Worm (Caenorhabditis elegans) whole organism, L2 larva: Measurements from ENCODE around the gene srh-298.

Source experiments
- F13H6.1 ChIP-seq: sonication (generic microtip); optimal IDR thresholded peaks from 2 replicates; lab custom pipeline; 2016; ENCODE audit warnings: missing genetic modification characterization, missing compliant biosample characterization
- R02D3.7 ChIP-seq: fragments of 150-350 bp; optimal IDR thresholded peaks from 2 replicates; lab custom pipeline; 2014; ENCODE audit warnings: missing biosample characterization, missing genetic modification characterization
- ZK546.5 ChIP-seq: sonication (generic microtip); optimal IDR thresholded peaks from 2 replicates; lab custom pipeline; 2017; ENCODE audit warnings: missing biosample characterization, missing genetic modification characterization
- alr-1 ChIP-seq: fragments of 150-350 bp; optimal IDR thresholded peaks from 2 replicates; lab custom pipeline; 2014; ENCODE audit warnings: missing biosample characterization, missing genetic modification characterization
- aly-2 ChIP-seq: fragments of 150-350 bp; optimal IDR thresholded peaks from 2 replicates; lab custom pipeline; 2014; ENCODE audit warnings: missing biosample characterization, missing genetic modification characterization
- blmp-1 ChIP-seq: sonication (generic microtip); optimal IDR thresholded peaks from 2 replicates; lab custom pipeline; 2017; ENCODE audit warnings: missing genetic modification characterization, mild to moderate bottlenecking, missing compliant biosample characterization, antibody characterized with exemption, moderate library complexity; ENCODE audit not compliant: insufficient read depth
- ceh-16 ChIP-seq: fragments of 150-350 bp; optimal IDR thresholded peaks from 2 replicates; lab custom pipeline; 2014; ENCODE audit warnings: missing biosample characterization, missing genetic modification characterization
- ceh-82 ChIP-seq: fragments of 150-350 bp; optimal IDR thresholded peaks from 2 replicates; lab custom pipeline; 2014; ENCODE audit warnings: missing biosample characterization, missing genetic modification characterization
- crh-2 ChIP-seq: sonication (generic microtip); optimal IDR thresholded peaks from 2 replicates; lab custom pipeline; 2017; ENCODE audit warnings: missing biosample characterization, missing genetic modification characterization
- dmd-4 ChIP-seq: sonication (generic microtip); optimal IDR thresholded peaks from 2 replicates; lab custom pipeline; 2017; ENCODE audit warnings: missing biosample characterization, missing genetic modification characterization
- egl-27 ChIP-seq: sonication (generic microtip); optimal IDR thresholded peaks from 3 replicates; lab custom pipeline; 2017; ENCODE audit warnings: missing biosample characterization, missing genetic modification reagents, missing genetic modification characterization
- elt-1 ChIP-seq: fragments of 150-350 bp; optimal IDR thresholded peaks from 2 replicates; lab custom pipeline; 2014; ENCODE audit warnings: missing biosample characterization, missing genetic modification characterization
- fos-1 ChIP-seq: fragments of 150-350 bp; optimal IDR thresholded peaks from 2 replicates; lab custom pipeline; 2014; ENCODE audit warnings: missing biosample characterization, missing genetic modification characterization
- gmeb-1 ChIP-seq: fragments of 150-350 bp; optimal IDR thresholded peaks from 2 replicates; lab custom pipeline; 2014; ENCODE audit warnings: missing biosample characterization, missing genetic modification characterization
- lin-13 ChIP-seq: fragments of 150-350 bp; optimal IDR thresholded peaks from 2 replicates; lab custom pipeline; 2014; ENCODE audit warnings: missing biosample characterization, missing genetic modification reagents, missing genetic modification characterization
- mab-5 ChIP-seq: fragments of 150-350 bp; optimal IDR thresholded peaks from 2 replicates; lab custom pipeline; 2014; ENCODE audit warnings: missing biosample characterization, missing genetic modification characterization
- mdl-1 ChIP-seq, 2 experiments: fragments of 150-350 bp in 1 of 2; sonication (generic microtip) in 1 of 2; optimal IDR thresholded peaks; 2 replicates each; lab custom pipeline; 2017; ENCODE audit warnings: missing biosample characterization in 2 of 2, missing genetic modification characterization in 2 of 2
- nhr-10 ChIP-seq: sonication (generic microtip); optimal IDR thresholded peaks from 2 replicates; lab custom pipeline; 2017; ENCODE audit warnings: missing biosample characterization, missing genetic modification characterization
- nhr-11 ChIP-seq: fragments of 150-350 bp; optimal IDR thresholded peaks from 2 replicates; lab custom pipeline; 2014; ENCODE audit warnings: missing biosample characterization, missing genetic modification characterization
- nhr-12 ChIP-seq: fragments of 150-350 bp; optimal IDR thresholded peaks from 2 replicates; lab custom pipeline; 2014; ENCODE audit warnings: missing biosample characterization, missing genetic modification characterization
- nhr-129 ChIP-seq: fragments of 150-350 bp; optimal IDR thresholded peaks from 2 replicates; lab custom pipeline; 2014; ENCODE audit warnings: missing biosample characterization, missing genetic modification characterization
- nhr-21 ChIP-seq: fragments of 150-350 bp; optimal IDR thresholded peaks from 2 replicates; lab custom pipeline; 2014; ENCODE audit warnings: missing biosample characterization, missing genetic modification characterization
- nhr-237 ChIP-seq: fragments of 150-350 bp; optimal IDR thresholded peaks from 2 replicates; lab custom pipeline; 2014; ENCODE audit warnings: missing biosample characterization, missing genetic modification characterization
- nhr-25 ChIP-seq: fragments of 150-350 bp; sonication (generic microtip); optimal IDR thresholded peaks from 3 replicates; lab custom pipeline; 2014; ENCODE audit warnings: missing biosample characterization, missing genetic modification characterization
- nhr-6 ChIP-seq: fragments of 150-350 bp; optimal IDR thresholded peaks from 2 replicates; lab custom pipeline; 2014; ENCODE audit warnings: missing biosample characterization, missing genetic modification characterization
- nhr-77 ChIP-seq: fragments of 150-350 bp; optimal IDR thresholded peaks from 2 replicates; lab custom pipeline; 2014; ENCODE audit warnings: missing biosample characterization, missing genetic modification characterization
- peb-1 ChIP-seq: fragments of 150-350 bp; optimal IDR thresholded peaks from 2 replicates; lab custom pipeline; 2014; ENCODE audit warnings: missing biosample characterization, missing genetic modification characterization
- sem-4 ChIP-seq: fragments of 150-350 bp; optimal IDR thresholded peaks from 2 replicates; lab custom pipeline; 2014; ENCODE audit warnings: missing biosample characterization, missing genetic modification reagents, missing genetic modification characterization
- skn-1 ChIP-seq: sonication (generic microtip); optimal IDR thresholded peaks from 2 replicates; lab custom pipeline; 2017; ENCODE audit warnings: missing biosample characterization, missing genetic modification characterization
- sma-3 ChIP-seq: sonication (generic microtip); optimal IDR thresholded peaks from 2 replicates; lab custom pipeline; 2016; ENCODE audit warnings: missing genetic modification reagents, missing genetic modification characterization, missing compliant biosample characterization
- sma-9 ChIP-seq, 2 experiments: fragments of 150-350 bp in 1 of 2; sonication (generic microtip) in 1 of 2; optimal IDR thresholded peaks; 2 replicates each; lab custom pipeline; 2014 to 2016; ENCODE audit warnings: missing genetic modification characterization in 2 of 2, mild to moderate bottlenecking in 1 of 2, missing biosample characterization in 1 of 2, missing compliant biosample characterization in 1 of 2, missing genetic modification reagents in 1 of 2, moderate library complexity in 1 of 2
- ztf-1 ChIP-seq: fragments of 200-800 bp; sonication (Bioruptor generic); conservative IDR thresholded peaks from 2 replicates; pipeline ENCODE4 v1.3.6; 2022; ENCODE audit warnings: missing genetic modification characterization, missing compliant biosample characterization
- ztf-11 ChIP-seq: sonication (generic microtip); optimal IDR thresholded peaks from 2 replicates; lab custom pipeline; 2017; ENCODE audit warnings: missing biosample characterization, missing genetic modification characterization
- ztf-4 ChIP-seq: fragments of 150-350 bp; optimal IDR thresholded peaks from 2 replicates; lab custom pipeline; 2014; ENCODE audit warnings: missing biosample characterization, missing genetic modification characterization

Gene srh-298

ce11 chrV:17800538-17800937, 18.1 kb upstream of the srh-298 start, which contains the start of gene srh-287:
Gene srh-287 (plus strand): TSS chrV:17800838.
- TF ChIP-seq peb-1 (tag; lab: Kevin White, UChicago) (no peak), alr-1 (no peak), F13H6.1 (tag; lab: Kevin White, UChicago) (no peak), nhr-11 (tag; lab: Kevin White, UChicago) (no peak), aly-2 (tag; lab: Kevin White, UChicago) (no peak), egl-27 (tag; lab: Kevin White, UChicago) (no peak), elt-1 (no peak)

DNA sequence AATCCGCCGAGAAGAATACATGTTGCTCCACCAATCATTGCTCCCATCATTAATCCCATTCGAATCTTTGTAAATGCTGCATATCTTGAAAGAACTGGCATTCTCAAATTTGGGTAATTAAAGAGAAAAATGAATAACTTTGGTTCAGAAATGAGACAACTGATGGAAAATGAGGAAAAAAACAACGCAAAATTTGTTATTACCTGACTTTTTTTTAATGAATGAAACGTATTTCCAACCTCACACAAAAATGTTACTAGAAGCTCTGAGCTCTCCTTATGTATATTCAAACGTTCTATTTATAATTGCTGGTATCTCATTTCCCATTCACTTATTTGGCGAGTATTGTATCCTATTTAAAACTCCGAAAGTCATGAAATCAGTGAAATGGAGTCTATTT, 16.1 kb upstream of the srh-298 start, which contains the start of the genes Y94A7B.11 and srh-292:
TSS of gene Y94A7B.11 (minus strand) at position 101 of the 400 bp plus-strand sequence.
TSS of gene srh-292 (plus strand) at position 251 of the 400 bp plus-strand sequence.
- TF ChIP-seq elt-1 (no peak), ceh-82 (tag; lab: Kevin White, UChicago) (no peak), nhr-11 (tag; lab: Kevin White, UChicago) (no peak), egl-27 (tag; lab: Kevin White, UChicago) (no peak), ztf-4 (no peak), lin-13 (GFP tag; lab: Kevin White, UChicago) (no peak), R02D3.7 (tag; lab: Kevin White, UChicago) (no peak), ztf-11 (no peak), ZK546.5 (no peak), crh-2 (no peak), peb-1 (tag; lab: Kevin White, UChicago) (no peak), nhr-10 (tag; lab: Kevin White, UChicago) (no peak), ceh-16 (no peak), mdl-1 (tag; optimal IDR thresholded peaks at IDR 0.05; lab: Kevin White, UChicago) (no peak), fos-1 (no peak), dmd-4 (tag; lab: Kevin White, UChicago) (no peak)

DNA sequence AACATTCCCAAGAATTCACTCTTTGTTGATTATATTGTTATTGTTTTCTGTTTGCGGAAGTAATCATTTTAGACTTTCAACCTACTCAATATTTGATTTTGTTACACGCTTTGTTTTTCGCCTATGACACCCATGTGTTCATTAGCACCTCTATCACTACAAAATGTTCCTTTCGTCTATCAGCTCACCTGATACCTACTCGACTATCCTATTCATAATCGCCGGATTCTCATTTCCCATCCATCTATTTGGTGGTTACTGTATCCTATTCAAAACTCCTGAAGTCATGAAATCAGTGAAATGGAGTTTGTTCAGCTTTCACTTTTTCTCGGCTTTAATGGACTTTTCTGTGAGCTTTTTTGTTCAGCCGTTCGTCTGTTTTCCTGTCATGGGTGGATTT, 13.3 kb upstream of the srh-298 start, which contains the start of gene srh-291:
TSS of gene srh-291 (plus strand) at position 301 of the 400 bp plus-strand sequence.
- no peak for TF ChIP-seq nhr-12 (tag; lab: Kevin White, UChicago)
- no peak for TF ChIP-seq nhr-237 (tag; lab: Kevin White, UChicago)
- no peak for TF ChIP-seq sma-3 (GFP tag; lab: Kevin White, UChicago)
- TF ChIP-seq ztf-11 = no peak
- TF ChIP-seq blmp-1 (tag; lab: Kevin White, UChicago) = no peak
- TF ChIP-seq skn-1 = no peak
- no peak for TF ChIP-seq mab-5
- no peak for TF ChIP-seq ZK546.5
- TF ChIP-seq nhr-77 = no peak
- TF ChIP-seq gmeb-1 (tag; lab: Kevin White, UChicago) = no peak
- TF ChIP-seq nhr-21 (tag; lab: Kevin White, UChicago) = no peak
- no peak for TF ChIP-seq dmd-4 (tag; lab: Kevin White, UChicago)
- no peak for TF ChIP-seq crh-2
- no peak for TF ChIP-seq R02D3.7 (tag; lab: Kevin White, UChicago)
- TF ChIP-seq ceh-82 (tag; lab: Kevin White, UChicago) = no peak
- TF ChIP-seq ztf-1 (GFP tag; lab: Robert Waterston, UW) = no peak
- TF ChIP-seq lin-13 (GFP tag; lab: Kevin White, UChicago) = no peak
- TF ChIP-seq sem-4 = no peak
- TF ChIP-seq peb-1 (tag; lab: Kevin White, UChicago) = no peak

DNA sequence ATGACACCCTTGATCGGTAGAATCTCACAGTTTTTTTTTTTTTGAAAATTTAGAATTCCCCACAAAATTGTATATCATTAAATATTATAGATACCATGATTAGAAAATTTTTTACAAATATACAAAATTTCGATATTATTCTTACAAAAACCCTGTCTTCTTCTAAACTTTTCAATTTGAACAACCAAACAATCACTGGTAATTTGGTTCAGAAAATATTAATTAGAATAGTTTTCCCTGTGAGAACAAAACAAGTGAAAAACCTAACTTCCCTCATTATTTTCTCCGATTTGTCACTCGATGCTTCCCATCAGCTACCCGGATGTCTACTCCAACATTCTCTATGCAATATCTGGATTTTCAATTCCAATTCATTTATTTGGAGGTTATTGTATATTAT, 8.6 kb upstream of the srh-298 start, which contains the start of gene srh-296:
TSS of gene srh-296 (plus strand) at position 301 of the 400 bp plus-strand sequence.
- TF ChIP-seq nhr-6 (tag; lab: Kevin White, UChicago) (no peak), ceh-16 (no peak), nhr-129 (no peak), nhr-25 (tag; lab: Kevin White, UChicago) (no peak), sma-9 (GFP tag; optimal IDR thresholded peaks at IDR 0.05; lab: Kevin White, UChicago) (no peak), sma-9 (tag; optimal IDR thresholded peaks at IDR 0.05; lab: Kevin White, UChicago) (no peak)

ce11 chrV:17812127-17812526, 6.5 kb upstream of the srh-298 start:
- no peak for TF ChIP-seq ceh-16
- TF ChIP-seq dmd-4 (tag; lab: Kevin White, UChicago) = no peak
- TF ChIP-seq nhr-25 (tag; lab: Kevin White, UChicago) = no peak
- no peak for TF ChIP-seq ceh-82 (tag; lab: Kevin White, UChicago)
- TF ChIP-seq R02D3.7 (tag; lab: Kevin White, UChicago) = no peak
- no peak for TF ChIP-seq nhr-237 (tag; lab: Kevin White, UChicago)
